Fruit fly (Drosophila melanogaster): ENCODE results near the gene MCTS1.
A peak's percentile ranks its signal among the peaks of the same experiment; 100 is the strongest.

The MCTS1 gene

dm6 chrX:6012976-6013684 lies 24.6 kb upstream of the MCTS1 start, which contains the start of gene mab-21:
TSS of gene mab-21 (minus strand) at chrX:6013181.
- TF ChIP-seq EcR (GFP tag; optimal IDR thresholded peaks at IDR 0.05) = no peak
- peak; percentile 82 for TF ChIP-seq Dll (optimal IDR thresholded peaks at IDR 0.05)
- TF ChIP-seq CG8478 (optimal IDR thresholded peaks at IDR 0.05) = peak; percentile 57

- TF ChIP-seq CG8478 (optimal IDR thresholded peaks at IDR 0.05) (no peak), EcR (GFP tag; optimal IDR thresholded peaks at IDR 0.05) (no peak), Dll (optimal IDR thresholded peaks at IDR 0.05) (no peak), pan (optimal IDR thresholded peaks at IDR 0.05) (no peak), usp (GFP tag; optimal IDR thresholded peaks at IDR 0.05) (no peak), psq (optimal IDR thresholded peaks at IDR 0.05) (no peak)
Measured at dm6 chrX:6020254-6020653, 17.4 kb upstream of the MCTS1 start.

- TF ChIP-seq Dll (optimal IDR thresholded peaks at IDR 0.05) = no peak
- no peak for TF ChIP-seq usp (GFP tag; optimal IDR thresholded peaks at IDR 0.05)
- TF ChIP-seq psq (optimal IDR thresholded peaks at IDR 0.05) = no peak
Measured at dm6 chrX:6021414-6021813, 16.3 kb upstream of the MCTS1 start.

DNA sequence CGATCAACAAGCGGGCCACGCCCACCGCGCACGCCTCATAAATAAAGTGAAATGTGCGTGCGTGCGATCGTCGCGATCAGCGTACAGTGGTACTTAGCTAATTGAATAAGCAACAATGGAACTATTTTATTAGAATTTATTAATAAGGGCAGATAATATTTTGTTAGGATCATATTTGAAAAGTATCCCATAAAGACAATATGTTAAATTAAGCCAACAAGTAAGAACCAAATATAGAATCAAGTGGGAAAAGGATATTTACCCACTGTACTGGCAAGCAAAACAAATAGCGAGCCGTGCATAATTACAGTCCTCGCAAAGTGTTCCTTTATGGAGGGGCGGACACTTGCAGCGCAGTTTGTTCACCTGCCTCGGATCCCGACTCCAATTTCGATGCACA lies 15.6 kb upstream of the MCTS1 start:
- no peak for TF ChIP-seq Dll (optimal IDR thresholded peaks at IDR 0.05)
- TF ChIP-seq pan (optimal IDR thresholded peaks at IDR 0.05) = no peak
- TF ChIP-seq psq (optimal IDR thresholded peaks at IDR 0.05) = no peak
- TF ChIP-seq EcR (GFP tag; optimal IDR thresholded peaks at IDR 0.05) = no peak
- no peak for TF ChIP-seq CG8478 (optimal IDR thresholded peaks at IDR 0.05)
- TF ChIP-seq usp (GFP tag; optimal IDR thresholded peaks at IDR 0.05) = no peak

- no peak for TF ChIP-seq Dll (optimal IDR thresholded peaks at IDR 0.05)
- no peak for TF ChIP-seq CG8478 (optimal IDR thresholded peaks at IDR 0.05)
- no peak for TF ChIP-seq EcR (GFP tag; optimal IDR thresholded peaks at IDR 0.05)
- TF ChIP-seq usp (GFP tag; optimal IDR thresholded peaks at IDR 0.05) = no peak
- TF ChIP-seq pan (optimal IDR thresholded peaks at IDR 0.05) = no peak
- TF ChIP-seq psq (optimal IDR thresholded peaks at IDR 0.05) = no peak
Measured at dm6 chrX:6024638-6025037, 13.1 kb upstream of the MCTS1 start.

DNA sequence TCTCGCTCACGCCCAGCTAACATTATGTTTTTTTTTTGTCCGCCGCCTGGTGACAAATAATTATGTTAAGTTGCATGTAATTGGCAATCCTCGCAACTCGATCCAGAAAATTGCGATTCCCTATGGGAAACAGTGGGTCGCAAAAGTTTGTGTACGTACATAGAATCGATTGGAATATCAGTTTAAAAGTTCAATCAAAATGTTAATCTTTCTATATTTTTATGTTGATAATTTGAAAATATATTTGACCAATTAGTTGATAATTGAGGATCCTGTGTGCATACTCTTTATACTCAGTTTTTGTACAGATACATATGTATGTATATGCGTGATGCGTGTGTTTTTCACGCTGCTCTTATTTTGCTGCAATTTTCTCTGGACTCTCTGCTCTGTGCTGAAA lies 9.8 kb upstream of the MCTS1 start:
- TF ChIP-seq Dll (optimal IDR thresholded peaks at IDR 0.05) = no peak
- no peak for TF ChIP-seq pan (optimal IDR thresholded peaks at IDR 0.05)
- no peak for TF ChIP-seq usp (GFP tag; optimal IDR thresholded peaks at IDR 0.05)
- TF ChIP-seq CG8478 (optimal IDR thresholded peaks at IDR 0.05) = no peak
- no peak for TF ChIP-seq psq (optimal IDR thresholded peaks at IDR 0.05)
- no peak for TF ChIP-seq EcR (GFP tag; optimal IDR thresholded peaks at IDR 0.05)

DNA sequence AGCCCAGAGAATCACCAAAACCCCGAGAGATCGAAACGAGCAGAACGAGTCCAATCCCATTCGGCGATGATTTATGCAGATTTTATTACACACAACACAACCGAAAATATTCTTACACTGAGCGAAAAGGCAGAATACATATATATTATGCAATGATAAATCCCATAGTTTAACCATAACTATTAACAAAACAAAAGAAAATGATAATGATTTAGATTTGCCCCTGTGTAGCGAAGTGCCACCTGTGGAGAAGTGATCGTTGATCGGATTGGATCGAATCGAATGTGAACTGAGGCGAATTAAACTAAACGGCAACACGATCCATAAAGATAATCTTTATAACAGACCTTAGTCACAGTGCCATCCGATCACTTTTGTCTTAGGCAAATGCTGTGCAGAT lies 8.7 kb upstream of the MCTS1 start:
- TF ChIP-seq usp (GFP tag; optimal IDR thresholded peaks at IDR 0.05) = no peak

DNA sequence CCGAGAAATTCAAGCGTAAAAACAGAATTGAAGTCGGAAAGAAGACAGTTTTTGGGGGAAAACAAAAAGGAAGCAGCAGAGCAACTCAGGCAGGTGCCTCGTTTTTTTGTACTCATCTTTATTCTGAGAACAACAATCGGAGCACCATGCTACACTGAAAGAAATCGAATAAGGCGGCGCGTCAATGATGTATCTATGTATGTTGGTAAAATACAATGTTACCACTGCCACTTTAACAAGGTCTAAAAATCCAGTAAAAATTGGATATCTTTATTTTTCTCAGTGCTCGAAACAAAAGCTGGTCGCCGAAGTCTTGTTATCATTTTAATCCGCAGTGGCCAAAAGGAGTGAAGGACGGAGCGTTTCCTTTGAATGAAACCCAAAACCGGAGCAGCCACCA lies 7.7 kb upstream of the MCTS1 start:
- TF ChIP-seq CG8478 (optimal IDR thresholded peaks at IDR 0.05) = no peak
- TF ChIP-seq psq (optimal IDR thresholded peaks at IDR 0.05) = no peak
- TF ChIP-seq usp (GFP tag; optimal IDR thresholded peaks at IDR 0.05) = no peak
- TF ChIP-seq pan (optimal IDR thresholded peaks at IDR 0.05) = no peak
- no peak for TF ChIP-seq EcR (GFP tag; optimal IDR thresholded peaks at IDR 0.05)
- no peak for TF ChIP-seq Dll (optimal IDR thresholded peaks at IDR 0.05)

DNA sequence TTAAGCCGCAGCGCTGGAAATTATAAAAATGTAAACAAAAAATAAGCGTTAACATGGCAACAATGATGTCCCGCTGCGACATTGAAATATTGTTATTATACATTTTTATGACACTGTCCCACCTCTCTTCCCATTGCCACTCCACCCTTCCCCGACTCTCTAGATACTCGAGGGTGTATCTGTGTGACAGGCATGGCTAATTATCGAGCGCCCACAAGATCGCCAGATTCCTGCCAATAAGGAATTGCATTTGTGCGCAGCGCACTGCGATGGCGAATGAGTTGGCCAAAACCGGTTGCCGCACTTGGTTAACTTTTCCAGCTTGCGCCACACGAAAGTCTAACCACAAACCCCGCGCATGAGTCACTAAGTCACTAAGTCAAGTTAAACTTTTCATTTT lies 7.1 kb upstream of the MCTS1 start:
- no peak for TF ChIP-seq psq (optimal IDR thresholded peaks at IDR 0.05)
- TF ChIP-seq usp (GFP tag; optimal IDR thresholded peaks at IDR 0.05) = no peak
- TF ChIP-seq CG8478 (optimal IDR thresholded peaks at IDR 0.05) = no peak
- no peak for TF ChIP-seq Dll (optimal IDR thresholded peaks at IDR 0.05)
- no peak for TF ChIP-seq pan (optimal IDR thresholded peaks at IDR 0.05)
- TF ChIP-seq EcR (GFP tag; optimal IDR thresholded peaks at IDR 0.05) = no peak

DNA sequence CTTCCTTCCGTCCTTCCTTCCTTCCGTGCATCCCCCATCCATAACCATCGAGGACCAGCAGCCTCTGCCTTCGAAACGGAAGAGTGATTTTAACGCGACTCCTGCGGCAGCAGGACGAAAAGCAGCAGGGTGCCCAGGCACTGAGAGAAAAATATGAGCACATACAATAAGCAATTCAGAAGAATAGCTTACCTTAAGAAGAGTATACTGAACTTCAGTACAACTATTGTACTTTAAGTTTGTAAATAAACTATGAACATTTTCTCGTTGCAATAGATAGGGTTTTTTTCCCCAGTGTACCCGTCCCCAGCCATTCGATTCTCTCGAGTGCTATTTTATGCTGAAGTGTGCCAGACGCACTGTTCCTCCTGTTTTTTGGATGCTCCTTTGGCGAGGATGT lies 6.0 kb upstream of the MCTS1 start:
- TF ChIP-seq Dll (optimal IDR thresholded peaks at IDR 0.05) (no peak), usp (GFP tag; optimal IDR thresholded peaks at IDR 0.05) (no peak), psq (optimal IDR thresholded peaks at IDR 0.05) (no peak), pan (optimal IDR thresholded peaks at IDR 0.05) (no peak), CG8478 (optimal IDR thresholded peaks at IDR 0.05) (no peak), EcR (GFP tag; optimal IDR thresholded peaks at IDR 0.05) (no peak)

dm6 chrX:6032826-6033225 lies 4.9 kb upstream of the MCTS1 start:
- no peak for TF ChIP-seq Dll (optimal IDR thresholded peaks at IDR 0.05)
- TF ChIP-seq EcR (GFP tag; optimal IDR thresholded peaks at IDR 0.05) = no peak
- no peak for TF ChIP-seq CG8478 (optimal IDR thresholded peaks at IDR 0.05)
- TF ChIP-seq usp (GFP tag; optimal IDR thresholded peaks at IDR 0.05) = no peak
- no peak for TF ChIP-seq psq (optimal IDR thresholded peaks at IDR 0.05)
- TF ChIP-seq pan (optimal IDR thresholded peaks at IDR 0.05) = no peak

dm6 chrX:6034741-6035140 lies 3.0 kb upstream of the MCTS1 start:
- no peak for TF ChIP-seq psq (optimal IDR thresholded peaks at IDR 0.05)
- TF ChIP-seq pan (optimal IDR thresholded peaks at IDR 0.05) = no peak
- TF ChIP-seq usp (GFP tag; optimal IDR thresholded peaks at IDR 0.05) = no peak
- TF ChIP-seq Dll (optimal IDR thresholded peaks at IDR 0.05) = no peak

DNA sequence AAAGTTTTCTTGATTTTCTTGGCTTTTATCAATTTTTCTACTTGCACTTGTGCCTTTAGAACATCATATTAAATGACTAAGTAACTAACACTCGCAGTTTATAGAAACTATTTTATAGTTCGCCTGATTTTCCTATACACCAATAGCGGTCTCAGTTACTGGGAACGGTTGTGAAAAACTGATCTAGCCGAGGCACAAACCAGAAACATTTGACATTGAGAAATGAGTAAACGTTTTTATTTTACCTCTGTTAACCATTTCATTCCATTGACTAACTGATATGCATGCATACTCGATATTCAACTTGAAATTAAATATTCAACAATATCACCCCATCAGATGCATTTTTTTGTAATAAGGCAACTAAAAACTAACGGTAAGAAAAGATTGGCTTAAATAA lies 2.3 kb upstream of the MCTS1 start:
- no peak for TF ChIP-seq usp (GFP tag; optimal IDR thresholded peaks at IDR 0.05)
- no peak for TF ChIP-seq CG8478 (optimal IDR thresholded peaks at IDR 0.05)
- TF ChIP-seq Dll (optimal IDR thresholded peaks at IDR 0.05) = no peak
- TF ChIP-seq psq (optimal IDR thresholded peaks at IDR 0.05) = no peak
- TF ChIP-seq EcR (GFP tag; optimal IDR thresholded peaks at IDR 0.05) = no peak
- TF ChIP-seq pan (optimal IDR thresholded peaks at IDR 0.05) = no peak

Data from whole organism.